Fruit fly (Drosophila melanogaster): Measurements from ENCODE around the gene CG31883.

dm6 chr2L:9565387-9565786, 37.1 kb downstream of the CG31883 start, which contains the start of gene CG46468:
- TF ChIP-seq kay (GFP tag; ENCODE audit: borderline replicate concordance) (no peak), CG7045 (GFP tag; optimal IDR thresholded peaks at IDR 0.05) (no peak), cic (GFP tag; optimal IDR thresholded peaks at IDR 0.05) (no peak)

Data from whole organism, adult.